Fruit fly (Drosophila melanogaster) whole organism, adult: ENCODE results near the gene CG8149.

Source experiments
- CG11617 ChIP-seq: fragments of 200-800 bp; sonication (Bioruptor generic); optimal IDR thresholded peaks from 2 replicates; lab custom pipeline; 2017; ENCODE audit warnings: mild to moderate bottlenecking, missing biosample characterization, missing genetic modification reagents, missing genetic modification characterization
- CG12768 ChIP-seq: fragments of 200-800 bp; sonication (Bioruptor generic); optimal IDR thresholded peaks from 2 replicates; lab custom pipeline; 2017; ENCODE audit warnings: missing biosample characterization, missing genetic modification characterization, mild to moderate bottlenecking, moderate library complexity, missing genetic modification reagents
- CG14711 ChIP-seq: fragments of 200-800 bp; sonication (Bioruptor generic); optimal IDR thresholded peaks from 2 replicates; lab custom pipeline; 2018; ENCODE audit warnings: missing biosample characterization, mild to moderate bottlenecking, missing genetic modification characterization, moderate library complexity
- CG1620 ChIP-seq: fragments of 200-800 bp; sonication (Bioruptor generic); optimal IDR thresholded peaks from 2 replicates; lab custom pipeline; 2016; ENCODE audit warnings: missing biosample characterization, missing genetic modification characterization
- CG33017 ChIP-seq: fragments of 200-800 bp; sonication (Bioruptor generic); optimal IDR thresholded peaks from 2 replicates; lab custom pipeline; 2018; ENCODE audit warnings: missing biosample characterization, mild to moderate bottlenecking, missing genetic modification characterization, moderate library complexity
- CG5204 ChIP-seq: fragments of 200-800 bp; sonication (Bioruptor generic); optimal IDR thresholded peaks from 2 replicates; lab custom pipeline; 2016; ENCODE audit warnings: missing biosample characterization, missing genetic modification characterization
- CG7045 ChIP-seq: fragments of 200-800 bp; sonication (Bioruptor generic); optimal IDR thresholded peaks from 2 replicates; lab custom pipeline; 2017; ENCODE audit warnings: missing biosample characterization, mild to moderate bottlenecking, missing genetic modification characterization
- CG7101 ChIP-seq: fragments of 200-800 bp; sonication (Bioruptor generic); optimal IDR thresholded peaks from 2 replicates; lab custom pipeline; 2018; ENCODE audit warnings: missing biosample characterization, mild to moderate bottlenecking, missing genetic modification characterization, moderate library complexity
- Clk ChIP-seq: fragments of 200-800 bp; sonication (Bioruptor generic); optimal IDR thresholded peaks from 2 replicates; lab custom pipeline; 2017; ENCODE audit warnings: missing biosample characterization, missing genetic modification characterization
- Crg-1 ChIP-seq: fragments of 200-800 bp; sonication (Bioruptor generic); optimal IDR thresholded peaks from 2 replicates; lab custom pipeline; 2016; ENCODE audit warnings: missing biosample characterization, missing genetic modification characterization
- Hr96 ChIP-seq: fragments of 200-800 bp; sonication (Bioruptor generic); optimal IDR thresholded peaks from 2 replicates; lab custom pipeline; 2016; ENCODE audit warnings: missing biosample characterization, missing genetic modification characterization
- Mnt ChIP-seq: fragments of 200-800 bp; sonication (Bioruptor generic); optimal IDR thresholded peaks from 2 replicates; lab custom pipeline; 2016; ENCODE audit warnings: missing biosample characterization, mild to moderate bottlenecking, missing genetic modification characterization
- bab1 ChIP-seq: fragments of 200-800 bp; sonication (Bioruptor generic); optimal IDR thresholded peaks from 3 replicates; lab custom pipeline; 2019; ENCODE audit warnings: missing biosample characterization, mild to moderate bottlenecking, missing genetic modification characterization, moderate library complexity
- cic ChIP-seq: fragments of 200-800 bp; sonication (Bioruptor generic); optimal IDR thresholded peaks from 2 replicates; lab custom pipeline; 2017; ENCODE audit warnings: missing biosample characterization, mild to moderate bottlenecking, missing genetic modification characterization, moderate library complexity
- cnc ChIP-seq, 2 experiments: fragments of >200 bp; optimal IDR thresholded peaks; 2 replicates each; lab custom pipeline; 2017
- kay ChIP-seq: fragments of 200-800 bp; sonication (Bioruptor generic); peaks from one replicate; lab custom pipeline; 2016; ENCODE audit warnings: missing biosample characterization, missing genetic modification characterization, borderline replicate concordance
- ovo ChIP-seq: fragments of 200-800 bp; sonication (Bioruptor generic); optimal IDR thresholded peaks from 2 replicates; lab custom pipeline; 2016; ENCODE audit warnings: missing biosample characterization, missing genetic modification characterization
- pad ChIP-seq: fragments of 200-800 bp; sonication (Bioruptor generic); optimal IDR thresholded peaks from 3 replicates; lab custom pipeline; 2017; ENCODE audit warnings: missing biosample characterization, missing genetic modification characterization, mild to moderate bottlenecking, moderate library complexity, missing genetic modification reagents
- tj ChIP-seq: fragments of 200-800 bp; sonication (Bioruptor generic); optimal IDR thresholded peaks from 3 replicates; lab custom pipeline; 2017; ENCODE audit warnings: missing biosample characterization, mild to moderate bottlenecking, missing genetic modification characterization, moderate library complexity
- toe ChIP-seq: fragments of 200-800 bp; sonication (Bioruptor generic); optimal IDR thresholded peaks from 2 replicates; lab custom pipeline; 2016; ENCODE audit warnings: missing biosample characterization, missing genetic modification characterization

The CG8149 gene

DNA sequence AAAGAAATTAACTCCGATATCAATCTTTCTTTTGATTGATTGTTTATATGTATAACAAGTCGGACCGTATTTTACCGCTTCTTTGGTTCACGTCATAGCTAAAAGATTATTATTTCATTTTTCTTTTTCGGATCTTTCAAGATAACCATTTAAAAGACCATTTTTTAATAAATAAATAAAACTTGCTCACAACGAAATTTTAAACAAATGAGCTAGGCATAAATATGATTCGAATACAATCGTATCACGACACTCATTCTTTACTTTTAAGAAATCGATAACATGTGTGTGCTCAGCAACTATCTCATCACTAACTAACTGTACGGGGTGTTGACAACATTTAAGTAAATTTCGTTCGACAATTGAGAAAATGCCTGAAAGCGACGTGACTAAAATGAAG, at the start of gene CG8149:
TSS of gene CG8149 (plus strand) at position 302 of the 400 bp plus-strand sequence.
- TF ChIP-seq cnc (optimal IDR thresholded peaks at IDR 0.05; lab: Kevin White, UChicago) (no peak), ovo (no peak), pad (GFP tag; lab: Kevin White, UChicago) (no peak), CG5204 (GFP tag; lab: Kevin White, UChicago) (no peak), CG33017 (no peak), Hr96 (GFP tag; lab: Kevin White, UChicago) (no peak), Crg-1 (GFP tag; lab: Kevin White, UChicago) (no peak), CG7045 (GFP tag; lab: Kevin White, UChicago) (no peak), Mnt (GFP tag; lab: Kevin White, UChicago) (peak; percentile 38), bab1 (peak; percentile 66), Clk (no peak), CG7101 (tag; lab: Kevin White, UChicago) (no peak), CG14711 (tag; lab: Kevin White, UChicago) (peak; percentile 50), cic (GFP tag; lab: Kevin White, UChicago) (no peak), CG1620 (GFP tag; lab: Kevin White, UChicago) (no peak), CG11617 (GFP tag; lab: Kevin White, UChicago) (no peak), kay (GFP tag; lab: Kevin White, UChicago) (peak; percentile 93), CG12768 (GFP tag; lab: Kevin White, UChicago) (no peak)

DNA sequence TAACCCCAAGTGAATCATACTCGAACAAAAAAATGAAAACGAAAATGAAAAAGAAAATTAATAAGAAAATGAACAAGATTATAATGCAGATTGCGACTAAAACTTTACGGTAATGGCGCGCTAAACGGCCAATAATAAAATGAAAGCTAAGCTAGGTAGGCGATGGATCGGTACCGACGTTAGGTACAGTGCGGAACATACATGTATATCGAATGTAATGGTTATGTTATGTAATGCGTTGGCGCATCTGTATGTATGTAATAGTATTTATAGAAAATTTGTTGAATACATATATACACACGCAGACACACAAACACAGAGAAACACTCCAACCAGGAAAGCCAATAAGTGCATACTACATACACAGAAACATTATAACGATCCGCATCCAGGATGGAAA, 49.5 kb upstream of the CG8149 start:
- TF ChIP-seq pad (GFP tag; lab: Kevin White, UChicago) (no peak), Hr96 (GFP tag; lab: Kevin White, UChicago) (no peak), cnc (optimal IDR thresholded peaks at IDR 0.05; lab: Kevin White, UChicago) (no peak), Mnt (GFP tag; lab: Kevin White, UChicago) (no peak), Clk (no peak), tj (GFP tag; lab: Kevin White, UChicago) (no peak), cic (GFP tag; lab: Kevin White, UChicago) (no peak), CG7101 (tag; lab: Kevin White, UChicago) (no peak), CG5204 (GFP tag; lab: Kevin White, UChicago) (no peak), CG11617 (GFP tag; lab: Kevin White, UChicago) (no peak), kay (GFP tag; lab: Kevin White, UChicago) (no peak), ovo (no peak), CG12768 (GFP tag; lab: Kevin White, UChicago) (no peak), bab1 (no peak), CG7045 (GFP tag; lab: Kevin White, UChicago) (no peak), CG33017 (no peak), CG14711 (tag; lab: Kevin White, UChicago) (no peak), toe (GFP tag; lab: Kevin White, UChicago) (no peak), CG1620 (GFP tag; lab: Kevin White, UChicago) (no peak), Crg-1 (GFP tag; lab: Kevin White, UChicago) (no peak)

DNA sequence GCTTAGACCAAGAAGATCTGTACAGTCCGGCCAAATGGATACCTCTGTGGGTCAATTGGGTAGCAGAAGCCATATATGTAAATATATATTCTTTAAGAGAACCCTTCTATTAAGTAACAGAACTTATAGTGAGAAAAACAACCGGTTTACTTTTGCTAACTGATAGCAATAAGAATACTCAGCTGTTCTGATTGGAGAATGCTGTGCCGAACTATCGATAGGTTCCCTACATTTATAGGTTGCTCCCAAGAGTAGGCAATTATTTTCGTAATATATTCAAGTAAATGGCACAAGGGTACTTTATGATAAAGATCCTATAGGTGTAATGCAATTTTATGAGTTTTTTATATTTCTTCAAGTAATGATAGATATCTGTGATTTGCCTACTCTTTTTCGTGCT, 48.1 kb upstream of the CG8149 start, which contains the start of gene GstZ1:
TSS of gene GstZ1 (minus strand) at position 174 of the 400 bp plus-strand sequence.
- TF ChIP-seq bab1 (peak; percentile 33), cnc (optimal IDR thresholded peaks at IDR 0.05; lab: Kevin White, UChicago) (no peak), Mnt (GFP tag; lab: Kevin White, UChicago) (no peak), cic (GFP tag; lab: Kevin White, UChicago) (peak; percentile 2)

DNA sequence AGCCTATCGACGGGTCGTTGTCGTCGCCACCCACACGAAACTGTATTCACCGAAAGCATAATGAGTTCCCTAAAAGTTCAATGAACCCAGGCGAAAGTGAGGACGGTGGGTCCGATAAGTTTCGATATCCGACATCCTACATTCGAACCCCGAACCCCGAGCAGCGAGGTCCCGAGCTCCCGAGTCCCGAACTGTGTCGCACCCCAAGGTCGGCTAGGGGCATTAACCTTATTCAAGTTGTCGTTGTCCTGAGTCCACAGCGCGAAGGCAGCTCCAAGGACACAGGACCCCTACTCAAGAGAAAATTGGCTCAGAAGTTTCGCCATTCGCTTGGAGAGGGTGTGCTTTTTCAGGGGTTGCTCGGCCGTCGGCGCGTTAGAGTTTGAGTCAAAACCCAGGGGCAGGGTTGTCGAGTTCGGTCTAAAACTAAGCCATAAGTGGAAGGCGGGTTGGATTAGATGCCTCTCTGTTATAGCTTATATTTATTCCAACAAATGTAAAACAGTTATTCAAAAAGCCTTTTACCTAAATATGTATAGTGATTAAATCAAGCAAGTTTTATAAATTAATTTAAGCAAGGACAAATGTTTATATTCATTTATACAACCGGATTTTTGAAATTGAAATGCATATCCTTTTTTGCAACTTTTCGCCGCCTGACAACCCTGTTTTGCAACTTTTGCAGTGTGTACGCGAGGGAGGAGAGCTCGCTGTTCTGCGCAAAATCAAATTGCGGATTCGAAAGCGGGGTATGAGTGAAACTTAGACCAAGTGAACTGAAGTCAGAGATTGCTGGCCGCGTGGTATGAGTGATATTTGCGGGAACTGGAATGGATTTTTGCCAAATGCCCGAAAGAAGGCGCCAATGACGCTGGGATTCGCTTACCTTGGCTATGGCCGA, 44.8 kb upstream of the CG8149 start:
- TF ChIP-seq CG14711 (tag; lab: Kevin White, UChicago), result peak; percentile 76
- peak; percentile 31 for TF ChIP-seq Crg-1 (GFP tag; lab: Kevin White, UChicago)
- peak; percentile 36 for TF ChIP-seq kay (GFP tag; lab: Kevin White, UChicago)
- peak; percentile 84 for TF ChIP-seq CG12768 (GFP tag; lab: Kevin White, UChicago)
- peak; percentile 71 for TF ChIP-seq Hr96 (GFP tag; lab: Kevin White, UChicago)
- TF ChIP-seq cnc (optimal IDR thresholded peaks at IDR 0.05; lab: Kevin White, UChicago), result no peak
- TF ChIP-seq Mnt (GFP tag; lab: Kevin White, UChicago), result peak; percentile 20
- no peak for TF ChIP-seq bab1
- TF ChIP-seq tj (GFP tag; lab: Kevin White, UChicago), result no peak
- TF ChIP-seq CG33017, result peak; percentile 84
- TF ChIP-seq ovo, result no peak
- peak; percentile 79 for TF ChIP-seq Clk
- TF ChIP-seq pad (GFP tag; lab: Kevin White, UChicago), result peak; percentile 81
- TF ChIP-seq CG5204 (GFP tag; lab: Kevin White, UChicago), result no peak
- peak; percentile 60 for TF ChIP-seq cic (GFP tag; lab: Kevin White, UChicago)
- no peak for TF ChIP-seq CG1620 (GFP tag; lab: Kevin White, UChicago)
- TF ChIP-seq CG7045 (GFP tag; lab: Kevin White, UChicago), result peak; percentile 87
- TF ChIP-seq CG7101 (tag; lab: Kevin White, UChicago), result peak; percentile 76
- TF ChIP-seq CG11617 (GFP tag; lab: Kevin White, UChicago), result peak; percentile 71
- peak; percentile 76 for TF ChIP-seq toe (GFP tag; lab: Kevin White, UChicago)

DNA sequence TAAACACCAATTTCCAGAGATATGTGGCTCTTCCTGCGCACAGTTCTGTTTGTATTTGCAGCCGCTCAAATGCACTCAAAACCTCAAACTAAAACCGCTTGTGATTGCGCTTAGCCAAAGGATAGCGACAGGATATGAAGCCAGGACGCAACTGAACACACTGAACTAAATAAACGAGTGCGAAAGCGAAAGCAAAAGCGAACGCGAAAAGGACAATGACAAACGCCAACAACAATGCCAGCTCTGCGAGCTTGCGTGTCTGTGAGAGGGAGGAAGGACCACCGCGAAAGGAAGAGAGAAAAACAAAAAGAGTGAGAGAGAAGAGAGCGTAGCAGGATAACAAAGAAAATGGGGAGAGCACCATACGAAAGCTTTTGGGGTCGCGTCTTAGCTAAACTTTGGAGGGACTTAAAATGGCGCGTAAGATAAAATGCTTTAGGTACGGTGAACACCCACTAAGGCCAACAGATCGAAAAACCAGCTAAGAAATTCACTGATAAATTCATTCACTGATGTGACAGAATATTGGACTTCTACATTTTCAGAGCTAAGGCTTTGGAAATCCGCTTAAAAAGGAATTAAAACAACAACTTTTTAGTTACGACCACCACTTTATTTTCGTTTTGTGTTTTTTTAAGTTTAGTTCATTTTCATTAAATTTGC, 43.8 kb upstream of the CG8149 start, which contains the start of gene GstZ2:
TSS of gene GstZ2 (minus strand) at position 165 of the 663 bp plus-strand sequence.
- TF ChIP-seq Mnt (GFP tag; lab: Kevin White, UChicago) (no peak), CG11617 (GFP tag; lab: Kevin White, UChicago) (no peak), CG33017 (no peak), cic (GFP tag; lab: Kevin White, UChicago) (no peak), toe (GFP tag; lab: Kevin White, UChicago) (no peak), pad (GFP tag; lab: Kevin White, UChicago) (no peak), Clk (no peak), CG5204 (GFP tag; lab: Kevin White, UChicago) (no peak), kay (GFP tag; lab: Kevin White, UChicago) (no peak), Crg-1 (GFP tag; lab: Kevin White, UChicago) (no peak), Hr96 (GFP tag; lab: Kevin White, UChicago) (no peak), tj (GFP tag; lab: Kevin White, UChicago) (no peak), ovo (no peak), cnc (optimal IDR thresholded peaks at IDR 0.05; lab: Kevin White, UChicago) (no peak), CG1620 (GFP tag; lab: Kevin White, UChicago) (no peak), CG7045 (GFP tag; lab: Kevin White, UChicago) (no peak), CG12768 (GFP tag; lab: Kevin White, UChicago) (no peak)
